Worm (Caenorhabditis elegans): ENCODE results near the gene rpa-1.

The rpa-1 gene

ce11 chrII:7682488-7682887 is 18.1 kb downstream of the rpa-1 start:
- TF ChIP-seq unc-62 (GFP tag; optimal IDR thresholded peaks at IDR 0.05): no peak

ce11 chrII:7684589-7684988 is 20.2 kb downstream of the rpa-1 start, which contains the start of gene F18A1.1:
Gene F18A1.1, plus strand, starts transcription at chrII:7684889.
- no peak for TF ChIP-seq unc-62 (GFP tag; optimal IDR thresholded peaks at IDR 0.05)

ce11 chrII:7690384-7690783 is 26.0 kb downstream of the rpa-1 start, which contains the start of gene pid-1:
Gene pid-1, minus strand, starts transcription at chrII:7690556.
- no peak for TF ChIP-seq unc-62 (GFP tag; optimal IDR thresholded peaks at IDR 0.05)

- TF ChIP-seq unc-62 (GFP tag; optimal IDR thresholded peaks at IDR 0.05): no peak
Observed at ce11 chrII:7693929-7694328, 29.5 kb downstream of the rpa-1 start, which contains the start of gene nhx-2. Gene nhx-2, minus strand, starts transcription at chrII:7693957.

- TF ChIP-seq unc-62 (GFP tag; optimal IDR thresholded peaks at IDR 0.05): no peak
Observed at ce11 chrII:7694745-7695144, 30.4 kb downstream of the rpa-1 start.

- no peak for TF ChIP-seq unc-62 (GFP tag; optimal IDR thresholded peaks at IDR 0.05)
Observed at ce11 chrII:7695636-7696035, 31.3 kb downstream of the rpa-1 start.

ce11 chrII:7697156-7697555 is 32.8 kb downstream of the rpa-1 start:
- TF ChIP-seq unc-62 (GFP tag; optimal IDR thresholded peaks at IDR 0.05): no peak

- TF ChIP-seq unc-62 (GFP tag; optimal IDR thresholded peaks at IDR 0.05): no peak
Observed at ce11 chrII:7698406-7698805, 34.0 kb downstream of the rpa-1 start, which contains the start of gene B0495.5. Gene B0495.5, minus strand, starts transcription at chrII:7698506.

ce11 chrII:7699009-7699408 is 34.6 kb downstream of the rpa-1 start, which contains the start of the genes moa-2 and cdk-11.1:
Gene moa-2, minus strand, starts transcription at chrII:7699033.
Gene cdk-11.1, plus strand, starts transcription at chrII:7699235.
- TF ChIP-seq unc-62 (GFP tag; optimal IDR thresholded peaks at IDR 0.05): no peak

ce11 chrII:7704387-7704786 is 40.0 kb downstream of the rpa-1 start:
- no peak for TF ChIP-seq unc-62 (GFP tag; optimal IDR thresholded peaks at IDR 0.05)

- TF ChIP-seq unc-62 (GFP tag; optimal IDR thresholded peaks at IDR 0.05): no peak
Observed at ce11 chrII:7705152-7705551, 40.8 kb downstream of the rpa-1 start, which contains the start of gene B0495.7. Gene B0495.7, minus strand, starts transcription at chrII:7705233.

ce11 chrII:7707383-7707782 is 43.0 kb downstream of the rpa-1 start, which contains the start of gene luc-7L:
Gene luc-7L, minus strand, starts transcription at chrII:7707483.
- no peak for TF ChIP-seq unc-62 (GFP tag; optimal IDR thresholded peaks at IDR 0.05)

ce11 chrII:7708540-7708939 is 44.2 kb downstream of the rpa-1 start, which contains the start of gene B0495.9:
Gene B0495.9, minus strand, starts transcription at chrII:7708710.
- no peak for TF ChIP-seq unc-62 (GFP tag; optimal IDR thresholded peaks at IDR 0.05)

ce11 chrII:7709301-7709754 is 44.9 kb downstream of the rpa-1 start, which contains the start of gene sre-1:
Gene sre-1, plus strand, starts transcription at chrII:7709704.
- TF ChIP-seq unc-62 (GFP tag; optimal IDR thresholded peaks at IDR 0.05): no peak

ce11 chrII:7714614-7715186 is 50.3 kb downstream of the rpa-1 start:
- TF ChIP-seq unc-62 (GFP tag; optimal IDR thresholded peaks at IDR 0.05): no peak

ce11 chrII:7716112-7716511 is 51.7 kb downstream of the rpa-1 start:
- no peak for TF ChIP-seq unc-62 (GFP tag; optimal IDR thresholded peaks at IDR 0.05)
